Worm (Caenorhabditis elegans) whole organism, L3 larva: ENCODE data around the gene ssp-10.

Experiments used
- R02D3.7 ChIP-seq: fragments of 150-350 bp; optimal IDR thresholded peaks from 2 replicates; lab custom pipeline; 2014; ENCODE audit warnings: missing biosample characterization, missing genetic modification characterization
- ama-1 ChIP-seq: fragments of 150-350 bp; optimal IDR thresholded peaks from 2 replicates; lab custom pipeline; 2018
- ceh-16 ChIP-seq: sonication (generic microtip); optimal IDR thresholded peaks from 2 replicates; lab custom pipeline; 2017; ENCODE audit warnings: missing biosample characterization, missing genetic modification characterization
- ceh-28 ChIP-seq: fragments of 150-350 bp; optimal IDR thresholded peaks from 2 replicates; lab custom pipeline; 2014; ENCODE audit warnings: missing biosample characterization, missing genetic modification reagents, missing genetic modification characterization
- ceh-82 ChIP-seq: fragments of 150-350 bp; optimal IDR thresholded peaks from 2 replicates; lab custom pipeline; 2014; ENCODE audit warnings: missing biosample characterization, missing genetic modification characterization
- ceh-9 ChIP-seq: sonication (generic microtip); optimal IDR thresholded peaks from 2 replicates; lab custom pipeline; 2018; ENCODE audit warnings: missing biosample characterization, missing genetic modification characterization
- daf-12 ChIP-seq: fragments of 150-350 bp; optimal IDR thresholded peaks from 2 replicates; lab custom pipeline; 2014; ENCODE audit warnings: missing biosample characterization, missing genetic modification reagents, missing genetic modification characterization
- egl-5 ChIP-seq: fragments of 150-350 bp; optimal IDR thresholded peaks from 2 replicates; lab custom pipeline; 2017; ENCODE audit warnings: missing biosample characterization, missing genetic modification reagents, missing genetic modification characterization, inconsistent platforms
- elt-2 ChIP-seq: sonication (generic microtip); optimal IDR thresholded peaks from 2 replicates; lab custom pipeline; 2016; ENCODE audit warnings: missing genetic modification reagents, mild to moderate bottlenecking, missing genetic modification characterization, missing compliant biosample characterization
- elt-3 ChIP-seq, 3 experiments: fragments of 150-350 bp in 1 of 3; sonication (generic microtip) in 2 of 3; optimal IDR thresholded peaks; 2 replicates in 2 of 3; 4 replicates in 1 of 3; lab custom pipeline; 2014 to 2017; ENCODE audit warnings: missing biosample characterization in 3 of 3, missing genetic modification characterization in 3 of 3
- eor-1 ChIP-seq, 2 experiments: fragments of 150-350 bp; optimal IDR thresholded peaks; 2 replicates each; lab custom pipeline; 2014 to 2018; ENCODE audit warnings: missing biosample characterization in 2 of 2, missing genetic modification characterization in 2 of 2
- fkh-10 ChIP-seq: sonication (generic microtip); optimal IDR thresholded peaks from 2 replicates; lab custom pipeline; 2017; ENCODE audit warnings: missing biosample characterization, missing genetic modification reagents, missing genetic modification characterization
- fos-1 ChIP-seq: fragments of 150-350 bp; optimal IDR thresholded peaks from 2 replicates; lab custom pipeline; 2014; ENCODE audit warnings: missing biosample characterization, missing genetic modification characterization
- hmg-11 ChIP-seq: sonication (generic microtip); optimal IDR thresholded peaks from 2 replicates; lab custom pipeline; 2016; ENCODE audit warnings: missing genetic modification characterization, missing compliant biosample characterization
- jun-1 ChIP-seq: fragments of 150-350 bp; optimal IDR thresholded peaks from 2 replicates; lab custom pipeline; 2014; ENCODE audit warnings: missing biosample characterization, missing genetic modification reagents, missing genetic modification characterization
- lin-39 ChIP-seq: fragments of 150-350 bp; optimal IDR thresholded peaks from 2 replicates; lab custom pipeline; 2018; ENCODE audit warnings: missing biosample characterization, missing genetic modification reagents, missing genetic modification characterization
- lsy-12 ChIP-seq: sonication (generic microtip); optimal IDR thresholded peaks from 2 replicates; lab custom pipeline; 2016; ENCODE audit warnings: mild to moderate bottlenecking, missing genetic modification characterization, missing compliant biosample characterization
- mdl-1 ChIP-seq: fragments of 150-350 bp; optimal IDR thresholded peaks from 2 replicates; lab custom pipeline; 2014; ENCODE audit warnings: missing biosample characterization, missing genetic modification characterization
- nfya-1 ChIP-seq: sonication (generic microtip); optimal IDR thresholded peaks from 2 replicates; lab custom pipeline; 2017; ENCODE audit warnings: missing genetic modification characterization, mild to moderate bottlenecking, missing compliant biosample characterization, antibody characterized with exemption, moderate library complexity; ENCODE audit not compliant: insufficient read depth
- nhr-11 ChIP-seq: fragments of 150-350 bp; optimal IDR thresholded peaks from 2 replicates; lab custom pipeline; 2014; ENCODE audit warnings: missing biosample characterization, missing genetic modification characterization
- nhr-12 ChIP-seq: fragments of 150-350 bp; optimal IDR thresholded peaks from 2 replicates; lab custom pipeline; 2014; ENCODE audit warnings: missing biosample characterization, missing genetic modification characterization
- nhr-23 ChIP-seq: fragments of 150-350 bp; optimal IDR thresholded peaks from 2 replicates; lab custom pipeline; 2014; ENCODE audit warnings: missing biosample characterization, missing genetic modification reagents, missing genetic modification characterization
- nhr-237 ChIP-seq: fragments of 150-350 bp; optimal IDR thresholded peaks from 2 replicates; lab custom pipeline; 2014; ENCODE audit warnings: missing biosample characterization, missing genetic modification characterization
- nhr-25 ChIP-seq: sonication (generic microtip); optimal IDR thresholded peaks from 2 replicates; lab custom pipeline; 2017; ENCODE audit warnings: missing biosample characterization, missing genetic modification characterization
- nhr-28 ChIP-seq: fragments of 150-350 bp; optimal IDR thresholded peaks from 2 replicates; lab custom pipeline; 2014; ENCODE audit warnings: missing biosample characterization, missing genetic modification characterization
- nhr-43 ChIP-seq: sonication (generic microtip); optimal IDR thresholded peaks from 2 replicates; lab custom pipeline; 2016; ENCODE audit warnings: mild to moderate bottlenecking, missing genetic modification characterization, missing compliant biosample characterization; ENCODE audit not compliant: poor library complexity, severe bottlenecking
- nhr-67 ChIP-seq: fragments of 150-350 bp; optimal IDR thresholded peaks from 2 replicates; lab custom pipeline; 2014; ENCODE audit warnings: missing biosample characterization, missing genetic modification characterization
- nhr-76 ChIP-seq: fragments of 150-350 bp; sonication (generic microtip); optimal IDR thresholded peaks from 5 replicates; lab custom pipeline; 2014; ENCODE audit warnings: missing biosample characterization, missing genetic modification characterization
- pha-4 ChIP-seq: fragments of 150-350 bp; optimal IDR thresholded peaks from 2 replicates; lab custom pipeline; 2014; ENCODE audit warnings: missing biosample characterization, missing genetic modification reagents, missing genetic modification characterization
- pqm-1 ChIP-seq: fragments of 150-350 bp; optimal IDR thresholded peaks from 2 replicates; lab custom pipeline; 2017; ENCODE audit warnings: missing biosample characterization, missing genetic modification characterization, inconsistent platforms
- sea-2 ChIP-seq: fragments of 150-350 bp; sonication (generic microtip); optimal IDR thresholded peaks from 4 replicates; lab custom pipeline; 2014; ENCODE audit warnings: missing biosample characterization, missing genetic modification reagents, missing genetic modification characterization
- skn-1 ChIP-seq: fragments of 150-350 bp; optimal IDR thresholded peaks from 2 replicates; lab custom pipeline; 2014; ENCODE audit warnings: missing biosample characterization, missing genetic modification characterization
- unc-62 ChIP-seq: fragments of 150-350 bp; sonication (generic microtip); optimal IDR thresholded peaks from 4 replicates; lab custom pipeline; 2014; ENCODE audit warnings: missing biosample characterization, missing genetic modification reagents, missing genetic modification characterization
- zag-1 ChIP-seq: fragments of 150-350 bp; optimal IDR thresholded peaks from 2 replicates; lab custom pipeline; 2014; ENCODE audit warnings: missing biosample characterization, missing genetic modification characterization
- ztf-4 ChIP-seq: fragments of 150-350 bp; optimal IDR thresholded peaks from 2 replicates; lab custom pipeline; 2014; ENCODE audit warnings: missing biosample characterization, missing genetic modification characterization

Gene ssp-10

ce11 chrIV:9855712-9856111 lies 4.9 kb upstream of the ssp-10 start, which contains the start of gene K07F5.12:
Gene K07F5.12 (plus strand): TSS chrIV:9856012.
- TF ChIP-seq sea-2 (no peak), elt-3 (tag; optimal IDR thresholded peaks at IDR 0.05; lab: Kevin White, UChicago) (no peak), ama-1 (lab: Kevin White, UChicago) (no peak), skn-1 (tag; lab: Kevin White, UChicago) (no peak), nhr-67 (tag; lab: Kevin White, UChicago) (no peak), nhr-25 (no peak), nhr-28 (tag; lab: Kevin White, UChicago) (no peak), zag-1 (no peak), nhr-43 (tag; lab: Kevin White, UChicago) (no peak)

- TF ChIP-seq nhr-76 (tag; lab: Kevin White, UChicago) (no peak), lin-39 (tag; lab: Kevin White, UChicago) (no peak), nhr-23 (no peak), lsy-12 (tag; lab: Kevin White, UChicago) (no peak), ceh-9 (tag; lab: Kevin White, UChicago) (no peak), ceh-28 (tag; lab: Kevin White, UChicago) (no peak), R02D3.7 (tag; lab: Kevin White, UChicago) (no peak), nhr-67 (tag; lab: Kevin White, UChicago) (no peak), skn-1 (tag; lab: Kevin White, UChicago) (no peak), eor-1 (tag; optimal IDR thresholded peaks at IDR 0.05; lab: Kevin White, UChicago) (no peak), jun-1 (no peak), ama-1 (lab: Kevin White, UChicago) (no peak), nhr-237 (tag; lab: Kevin White, UChicago) (no peak), elt-2 (tag; lab: Kevin White, UChicago) (peak; percentile 64), ceh-16 (tag; lab: Kevin White, UChicago) (no peak), unc-62 (no peak), hmg-11 (tag; lab: Kevin White, UChicago) (no peak), egl-5 (tag; lab: Kevin White, UChicago) (no peak), nhr-11 (tag; lab: Kevin White, UChicago) (no peak), ceh-82 (tag; lab: Kevin White, UChicago) (no peak), fkh-10 (GFP tag; lab: Kevin White, UChicago) (no peak), ztf-4 (no peak), nhr-43 (tag; lab: Kevin White, UChicago) (no peak), pqm-1 (tag; lab: Kevin White, UChicago) (peak; percentile 39), daf-12 (tag; lab: Kevin White, UChicago) (no peak), nhr-12 (no peak), pha-4 (tag; lab: Kevin White, UChicago) (peak; percentile 73)
- TF ChIP-seq, all 47 proteins: peak for 3
Observed at ce11 chrIV:9854952-9855351, 4.1 kb upstream of the ssp-10 start.

- TF ChIP-seq nhr-43 (tag; lab: Kevin White, UChicago) (no peak), ama-1 (lab: Kevin White, UChicago) (no peak), nhr-67 (tag; lab: Kevin White, UChicago) (no peak), nhr-76 (tag; lab: Kevin White, UChicago) (no peak), nfya-1 (no peak), skn-1 (tag; lab: Kevin White, UChicago) (no peak)
Observed at ce11 chrIV:9852818-9853466, 2.1 kb upstream of the ssp-10 start.

ce11 chrIV:9852250-9852649 lies 1.4 kb upstream of the ssp-10 start, which contains the start of gene ssq-1:
Gene ssq-1 (plus strand): TSS chrIV:9852550.
- TF ChIP-seq fos-1: no peak
- TF ChIP-seq ceh-9 (tag; lab: Kevin White, UChicago): no peak
- no peak for TF ChIP-seq elt-2 (tag; lab: Kevin White, UChicago)
- TF ChIP-seq ztf-4: no peak
- no peak for TF ChIP-seq mdl-1 (tag; lab: Kevin White, UChicago)
